Worm (Caenorhabditis elegans): ENCODE results near the gene aakg-5.

DNA sequence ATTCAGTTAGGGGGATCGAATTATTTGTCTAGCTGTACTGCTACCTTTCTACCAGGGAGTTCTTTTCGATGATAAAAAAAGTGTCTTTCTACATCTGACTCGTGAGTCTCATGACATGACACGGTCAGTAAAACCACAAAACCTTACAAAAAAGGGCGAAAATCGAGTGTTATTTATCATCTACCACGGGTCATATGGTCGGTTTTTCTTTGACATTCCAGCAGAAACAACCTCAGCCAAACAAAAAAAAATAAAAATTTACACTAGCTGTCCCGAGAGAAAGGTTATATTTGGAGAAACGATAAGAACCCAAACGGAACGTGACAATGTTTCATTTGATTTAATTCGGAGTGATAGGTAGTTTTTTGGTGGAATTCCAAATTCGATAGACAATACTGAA, 44.7 kb upstream of the aakg-5 start:
- TF ChIP-seq nhr-10 (tag; optimal IDR thresholded peaks at IDR 0.05), result no peak
- TF ChIP-seq unc-62 (GFP tag; optimal IDR thresholded peaks at IDR 0.05), result no peak

Measured in whole organism, L2 larva.